Fruit fly (Drosophila melanogaster) whole organism, embryonic: ENCODE data around the gene CG14965.
A peak's percentile ranks its signal among the peaks of the same experiment; 100 is the strongest.

ENCODE experiments used
- Ada2b ChIP-seq: fragments of 200-800 bp; sonication (Bioruptor generic); IDR thresholded peaks from 2 replicates; pipeline ENCODE4 v1.3.6; 2022; ENCODE audit warnings: missing biosample characterization, missing genetic modification characterization
- C15 ChIP-seq: fragments of 200-800 bp; sonication (Bioruptor generic); IDR thresholded peaks from 3 replicates; pipeline ENCODE4 v1.3.6; 2022; ENCODE audit warnings: missing biosample characterization, missing genetic modification characterization
- CG10209 ChIP-seq: fragments of 200-800 bp; sonication (Bioruptor generic); optimal IDR thresholded peaks from 3 replicates; lab custom pipeline; 2017; ENCODE audit warnings: missing biosample characterization, mild to moderate bottlenecking, missing genetic modification characterization, missing genetic modification reagents
- CG10543 ChIP-seq: fragments of 200-800 bp; sonication (Bioruptor generic); optimal IDR thresholded peaks from 3 replicates; lab custom pipeline; 2017; ENCODE audit warnings: missing biosample characterization, mild to moderate bottlenecking, missing genetic modification characterization, moderate library complexity
- CG12155 ChIP-seq: fragments of 200-800 bp; sonication (Bioruptor generic); optimal IDR thresholded peaks from 3 replicates; lab custom pipeline; 2016; ENCODE audit warnings: missing biosample characterization, missing genetic modification characterization
- CG14441 ChIP-seq: fragments of 200-800 bp; sonication (Bioruptor generic); IDR thresholded peaks from 2 replicates; pipeline ENCODE4 v1.3.6; 2022; ENCODE audit warnings: missing biosample characterization, missing genetic modification characterization
- CG15514 ChIP-seq: fragments of 200-800 bp; sonication (Bioruptor generic); optimal IDR thresholded peaks from 3 replicates; lab custom pipeline; 2017; ENCODE audit warnings: missing biosample characterization, missing genetic modification characterization, mild to moderate bottlenecking, moderate library complexity, missing genetic modification reagents
- CG1603 ChIP-seq: fragments of 200-800 bp; sonication (Bioruptor generic); optimal IDR thresholded peaks from 2 replicates; lab custom pipeline; 2019; ENCODE audit warnings: missing biosample characterization, mild to moderate bottlenecking, missing genetic modification characterization, moderate library complexity
- CG17385 ChIP-seq: fragments of 200-800 bp; sonication (Bioruptor generic); optimal IDR thresholded peaks from 3 replicates; lab custom pipeline; 2018; ENCODE audit warnings: missing biosample characterization, mild to moderate bottlenecking, missing genetic modification characterization
- CG18262 ChIP-seq: fragments of 200-800 bp; optimal IDR thresholded peaks from 3 replicates; lab custom pipeline; 2019; ENCODE audit warnings: missing biosample characterization, mild to moderate bottlenecking, missing genetic modification characterization, moderate library complexity
- CG18764 ChIP-seq: fragments of 200-800 bp; sonication (Bioruptor generic); optimal IDR thresholded peaks from 3 replicates; lab custom pipeline; 2016; ENCODE audit warnings: missing biosample characterization, missing genetic modification characterization
- CG2120 ChIP-seq: fragments of 200-800 bp; sonication (Bioruptor generic); optimal IDR thresholded peaks from 3 replicates; lab custom pipeline; 2016; ENCODE audit warnings: missing biosample characterization, missing genetic modification characterization
- CG4424 ChIP-seq: fragments of 200-800 bp; sonication (Bioruptor generic); optimal IDR thresholded peaks from 3 replicates; lab custom pipeline; 2016; ENCODE audit warnings: missing biosample characterization, missing genetic modification characterization
- CG4617 ChIP-seq: fragments of 200-800 bp; sonication (Bioruptor generic); optimal IDR thresholded peaks from 3 replicates; lab custom pipeline; 2016; ENCODE audit warnings: missing biosample characterization, missing genetic modification characterization, borderline replicate concordance
- CG8089 ChIP-seq: fragments of 200-800 bp; sonication (Bioruptor generic); optimal IDR thresholded peaks from 3 replicates; lab custom pipeline; 2016; ENCODE audit warnings: missing biosample characterization, missing genetic modification characterization
- CG8478 ChIP-seq: fragments of >200 bp; optimal IDR thresholded peaks from 2 replicates; lab custom pipeline; 2018
- CG9437 ChIP-seq: fragments of 200-800 bp; sonication (Bioruptor generic); optimal IDR thresholded peaks from 2 replicates; lab custom pipeline; 2018; ENCODE audit warnings: missing biosample characterization, mild to moderate bottlenecking, missing genetic modification characterization
- CG9727 ChIP-seq: fragments of 200-800 bp; sonication (Bioruptor generic); optimal IDR thresholded peaks from 3 replicates; lab custom pipeline; 2017; ENCODE audit warnings: missing biosample characterization, mild to moderate bottlenecking, missing genetic modification characterization
- CG9876 ChIP-seq: fragments of 200-800 bp; sonication (Bioruptor generic); optimal IDR thresholded peaks from 2 replicates; lab custom pipeline; 2016; ENCODE audit warnings: missing biosample characterization, missing genetic modification characterization
- D19A ChIP-seq: fragments of 200-800 bp; optimal IDR thresholded peaks from 3 replicates; lab custom pipeline; 2019; ENCODE audit warnings: missing biosample characterization, mild to moderate bottlenecking, missing genetic modification characterization, moderate library complexity
- Dek ChIP-seq: fragments of 200-800 bp; sonication (Bioruptor generic); optimal IDR thresholded peaks from 3 replicates; lab custom pipeline; 2019; ENCODE audit warnings: missing biosample characterization, mild to moderate bottlenecking, missing genetic modification characterization, moderate library complexity
- Dip3 ChIP-seq: fragments of 200-800 bp; sonication (Bioruptor generic); optimal IDR thresholded peaks from 3 replicates; lab custom pipeline; 2016; ENCODE audit warnings: missing biosample characterization, missing genetic modification characterization
- Doc3 ChIP-seq: fragments of 200-800 bp; sonication (Bioruptor generic); IDR thresholded peaks from 3 replicates; pipeline ENCODE4 v1.3.6; 2022; ENCODE audit warnings: missing biosample characterization, missing genetic modification characterization; ENCODE audit not compliant: partially characterized antibody
- HLH3B ChIP-seq: fragments of 200-800 bp; sonication (Bioruptor generic); IDR thresholded peaks from 2 replicates; pipeline ENCODE4 v1.3.6; 2022; ENCODE audit warnings: missing biosample characterization, missing genetic modification characterization
- HmgZ ChIP-seq: fragments of 200-800 bp; sonication (Bioruptor generic); optimal IDR thresholded peaks from 2 replicates; lab custom pipeline; 2018; ENCODE audit warnings: missing biosample characterization, mild to moderate bottlenecking, missing genetic modification characterization
- Hsf ChIP-seq: fragments of 200-800 bp; sonication (Bioruptor generic); optimal IDR thresholded peaks from 3 replicates; lab custom pipeline; 2016; ENCODE audit warnings: missing biosample characterization, missing genetic modification characterization
- MTF-1 ChIP-seq: fragments of 200-800 bp; sonication (Bioruptor generic); optimal IDR thresholded peaks from 2 replicates; lab custom pipeline; 2018; ENCODE audit warnings: missing biosample characterization, mild to moderate bottlenecking, missing genetic modification characterization, borderline replicate concordance
- Mrtf ChIP-seq: fragments of 200-800 bp; sonication (Bioruptor generic); IDR thresholded peaks from 3 replicates; pipeline ENCODE4 v1.3.6; 2022; ENCODE audit warnings: missing biosample characterization, missing genetic modification characterization
- Optix ChIP-seq: fragments of 200-800 bp; sonication (Bioruptor generic); IDR thresholded peaks from 3 replicates; pipeline ENCODE4 v1.3.6; 2022; ENCODE audit warnings: missing biosample characterization, missing genetic modification characterization
- Xrp1 ChIP-seq: fragments of 200-800 bp; sonication (Bioruptor generic); IDR thresholded peaks from 2 replicates; pipeline ENCODE4 v1.3.6; 2022; ENCODE audit warnings: missing biosample characterization, missing genetic modification characterization
- ab ChIP-seq: fragments of 200-800 bp; sonication (Bioruptor generic); optimal IDR thresholded peaks from 2 replicates; lab custom pipeline; 2016; ENCODE audit warnings: missing biosample characterization, missing genetic modification characterization
- aop ChIP-seq: fragments of 200-800 bp; sonication (Bioruptor generic); IDR thresholded peaks from 2 replicates; pipeline ENCODE4 v1.3.6; 2022; ENCODE audit warnings: missing biosample characterization, missing genetic modification characterization
- ara ChIP-seq: fragments of 200-800 bp; sonication (Bioruptor generic); IDR thresholded peaks from 2 replicates; pipeline ENCODE4 v1.3.6; 2022; ENCODE audit warnings: missing biosample characterization, missing genetic modification characterization
- bowl ChIP-seq: fragments of 200-800 bp; sonication (Bioruptor generic); IDR thresholded peaks from 2 replicates; pipeline ENCODE4 v1.3.6; 2022; ENCODE audit warnings: missing biosample characterization, missing genetic modification characterization
- caup ChIP-seq: fragments of 200-800 bp; sonication (Bioruptor generic); optimal IDR thresholded peaks from 3 replicates; lab custom pipeline; 2017; ENCODE audit warnings: missing biosample characterization, mild to moderate bottlenecking, missing genetic modification characterization, moderate library complexity; ENCODE audit not compliant: severe bottlenecking
- chn ChIP-seq: fragments of 200-800 bp; sonication (Bioruptor generic); optimal IDR thresholded peaks from 2 replicates; lab custom pipeline; 2016; ENCODE audit warnings: missing biosample characterization, missing genetic modification characterization
- corto ChIP-seq: fragments of 200-800 bp; sonication (Bioruptor generic); optimal IDR thresholded peaks from 2 replicates; lab custom pipeline; 2016; ENCODE audit warnings: missing biosample characterization, mild to moderate bottlenecking, missing genetic modification characterization, moderate library complexity
- cwo ChIP-seq: fragments of 200-800 bp; sonication (Bioruptor generic); optimal IDR thresholded peaks from 3 replicates; lab custom pipeline; 2017; ENCODE audit warnings: missing biosample characterization, missing genetic modification characterization, mild to moderate bottlenecking, moderate library complexity, missing genetic modification reagents
- dati ChIP-seq: fragments of 200-800 bp; sonication (Bioruptor generic); IDR thresholded peaks from 2 replicates; pipeline ENCODE4 v1.3.6; 2022; ENCODE audit warnings: missing biosample characterization, missing genetic modification characterization
- dmrt11E ChIP-seq: fragments of 200-800 bp; sonication (Bioruptor generic); optimal IDR thresholded peaks from 3 replicates; lab custom pipeline; 2018; ENCODE audit warnings: missing biosample characterization, mild to moderate bottlenecking, missing genetic modification characterization, moderate library complexity
- gfzf ChIP-seq: fragments of 200-800 bp; sonication (Bioruptor generic); optimal IDR thresholded peaks from 2 replicates; lab custom pipeline; 2016; ENCODE audit warnings: missing biosample characterization, mild to moderate bottlenecking, missing genetic modification characterization, moderate library complexity
- grau ChIP-seq: fragments of 200-800 bp; optimal IDR thresholded peaks from 3 replicates; lab custom pipeline; 2019; ENCODE audit warnings: missing biosample characterization, mild to moderate bottlenecking, missing genetic modification characterization, moderate library complexity
- gt ChIP-seq: fragments of 200-800 bp; sonication (Bioruptor generic); IDR thresholded peaks from 2 replicates; pipeline ENCODE4 v1.3.6; 2022; ENCODE audit warnings: missing biosample characterization, missing genetic modification characterization
- ham ChIP-seq: fragments of 200-800 bp; sonication (Bioruptor generic); IDR thresholded peaks from 2 replicates; pipeline ENCODE4 v1.3.6; 2022; ENCODE audit warnings: missing biosample characterization, missing genetic modification characterization
- her ChIP-seq: fragments of 200-800 bp; sonication (Bioruptor generic); optimal IDR thresholded peaks from 2 replicates; lab custom pipeline; 2016; ENCODE audit warnings: missing biosample characterization, missing genetic modification characterization
- maf-S ChIP-seq: fragments of 200-800 bp; sonication (Bioruptor generic); optimal IDR thresholded peaks from 2 replicates; lab custom pipeline; 2016; ENCODE audit warnings: missing biosample characterization, missing genetic modification characterization
- run ChIP-seq: fragments of 200-800 bp; sonication (Bioruptor generic); optimal IDR thresholded peaks from 3 replicates; lab custom pipeline; 2018; ENCODE audit warnings: missing biosample characterization, mild to moderate bottlenecking, missing genetic modification characterization
- ssp ChIP-seq: fragments of 200-800 bp; sonication (Bioruptor generic); IDR thresholded peaks from 2 replicates; pipeline ENCODE4 v1.3.6; 2022; ENCODE audit warnings: missing biosample characterization, missing genetic modification characterization
- tap ChIP-seq: fragments of 200-800 bp; optimal IDR thresholded peaks from 3 replicates; lab custom pipeline; 2019; ENCODE audit warnings: missing biosample characterization, mild to moderate bottlenecking, missing genetic modification characterization, moderate library complexity
- tx ChIP-seq: fragments of 200-800 bp; sonication (Bioruptor generic); optimal IDR thresholded peaks from 2 replicates; lab custom pipeline; 2016; ENCODE audit warnings: missing biosample characterization, missing genetic modification characterization
- zen2 ChIP-seq: fragments of 200-800 bp; sonication (Bioruptor generic); IDR thresholded peaks from 3 replicates; pipeline ENCODE4 v1.3.6; 2022; ENCODE audit warnings: missing biosample characterization, missing genetic modification characterization; ENCODE audit not compliant: partially characterized antibody

The CG14965 gene

DNA sequence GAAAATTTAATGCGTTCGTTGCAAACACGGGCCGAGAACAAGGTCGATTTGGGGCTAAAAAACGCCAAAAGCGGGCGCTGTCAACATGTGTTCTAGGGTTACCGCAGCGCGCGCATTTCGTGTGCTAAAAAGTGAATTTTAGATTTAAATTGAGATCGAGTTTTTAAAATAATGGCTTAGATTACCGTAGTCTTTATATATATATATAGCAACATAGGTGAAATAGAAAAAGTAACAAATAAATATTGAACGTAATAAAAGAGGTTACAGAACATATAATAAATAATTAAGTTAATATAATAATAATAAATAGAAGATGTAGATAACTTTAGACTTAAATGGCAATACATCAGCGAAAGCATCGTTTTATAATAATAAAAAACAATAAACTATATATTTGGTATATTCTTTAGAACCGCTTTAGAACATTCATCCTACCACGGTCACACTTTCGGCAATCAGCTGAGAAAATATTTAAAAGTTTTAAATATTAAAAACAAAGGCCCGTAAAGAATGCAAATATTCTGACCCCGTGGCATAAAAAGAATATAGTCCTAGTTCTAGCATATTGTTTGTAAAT, 48.8 kb downstream of the CG14965 start, which contains the start of the genes CG11537 and Alg2 (continued):
- TF ChIP-seq CG10543 (GFP tag; lab: Kevin White, UChicago): no peak
- no peak for TF ChIP-seq CG9876
- TF ChIP-seq ssp (GFP tag; lab: Robert Waterston, UW): no peak
- TF ChIP-seq D19A (tag; lab: Kevin White, UChicago): peak; percentile 21
- no peak for TF ChIP-seq zen2 (GFP tag; lab: Robert Waterston, UW)
- no peak for TF ChIP-seq Mrtf
- no peak for TF ChIP-seq Hsf
- TF ChIP-seq CG8478 (lab: Kevin White, UChicago): no peak
- peak; percentile 42 for TF ChIP-seq caup (GFP tag; lab: Kevin White, UChicago)
- no peak for TF ChIP-seq MTF-1 (GFP tag; lab: Kevin White, UChicago)
- no peak for TF ChIP-seq cwo (GFP tag; lab: Kevin White, UChicago)
- TF ChIP-seq run: no peak
- no peak for TF ChIP-seq CG17385 (GFP tag; lab: Kevin White, UChicago)
- TF ChIP-seq gt (GFP tag; lab: Robert Waterston, UW): no peak
- 0 out of 2 replicates have a peak, but pooled peaks have one; percentile 2 for TF ChIP-seq CG14441 (GFP tag; lab: Robert Waterston, UW)
- no peak for TF ChIP-seq CG4617 (GFP tag; lab: Kevin White, UChicago)
- no peak for TF ChIP-seq corto (GFP tag; lab: Kevin White, UChicago)
- TF ChIP-seq CG12155: peak; percentile 28
- no peak for TF ChIP-seq CG9437 (GFP tag; lab: Kevin White, UChicago)
- peak; percentile 12 for TF ChIP-seq Dek (tag; lab: Kevin White, UChicago)
- TF ChIP-seq Ada2b (GFP tag; lab: Robert Waterston, UW): no peak
- no peak for TF ChIP-seq Optix (GFP tag; lab: Robert Waterston, UW)
- TF ChIP-seq aop (GFP tag; lab: Robert Waterston, UW): no peak
- no peak for TF ChIP-seq CG8089
- peak; percentile 13; the same call in 1 of the 2 replicates for TF ChIP-seq HLH3B (GFP tag; lab: Robert Waterston, UW)
- peak; percentile 8 for TF ChIP-seq chn (GFP tag; lab: Kevin White, UChicago)
- TF ChIP-seq CG15514 (GFP tag; lab: Kevin White, UChicago): peak; percentile 35
- peak; percentile 17; the same call in 1 of the 2 replicates for TF ChIP-seq Xrp1 (GFP tag; lab: Robert Waterston, UW)
- TF ChIP-seq CG9727 (GFP tag; lab: Kevin White, UChicago): peak; percentile 39
- TF ChIP-seq Dip3 (GFP tag; lab: Kevin White, UChicago): no peak
- peak; percentile 33 for TF ChIP-seq dmrt11E (tag; lab: Kevin White, UChicago)
- peak; percentile 44 for TF ChIP-seq grau (tag; lab: Kevin White, UChicago)
- peak; percentile 34 for TF ChIP-seq CG10209 (GFP tag; lab: Kevin White, UChicago)
- peak; percentile 69 for TF ChIP-seq gfzf (GFP tag; lab: Kevin White, UChicago)
- TF ChIP-seq CG1603 (tag; lab: Kevin White, UChicago): peak; percentile 28
- no peak for TF ChIP-seq C15 (GFP tag; lab: Robert Waterston, UW)
- no peak for TF ChIP-seq bowl (GFP tag; lab: Robert Waterston, UW)
- no peak for TF ChIP-seq Doc3
- peak; percentile 11 for TF ChIP-seq CG4424
- no peak for TF ChIP-seq HmgZ
- no peak for TF ChIP-seq tap (tag; lab: Kevin White, UChicago)
- TF ChIP-seq ara: no peak
- no peak for TF ChIP-seq maf-S (GFP tag; lab: Kevin White, UChicago)
- TF ChIP-seq her: no peak
- TF ChIP-seq ab: no peak
- TF ChIP-seq CG18764 (GFP tag; lab: Kevin White, UChicago): no peak
- peak; percentile 36 for TF ChIP-seq CG2120 (GFP tag; lab: Kevin White, UChicago)
- no peak for TF ChIP-seq dati (GFP tag; lab: Robert Waterston, UW)
- TF ChIP-seq tx (GFP tag; lab: Kevin White, UChicago): no peak
- peak; percentile 45 for TF ChIP-seq CG18262 (tag; lab: Kevin White, UChicago)
- TF ChIP-seq ham (GFP tag; lab: Robert Waterston, UW): no peak
